Fruit fly (Drosophila melanogaster): ENCODE data around the gene mRpS18A.
A peak's percentile ranks its signal among the peaks of the same experiment; 100 is the strongest.

Gene mRpS18A

dm6 chr3R:8524277-8524676, 38.1 kb downstream of the mRpS18A start:
- TF ChIP-seq Eip93F (GFP tag; optimal IDR thresholded peaks at IDR 0.05) (no peak), CG6854 (GFP tag; optimal IDR thresholded peaks at IDR 0.05) (no peak), Hr38 (GFP tag; optimal IDR thresholded peaks at IDR 0.05) (no peak), CG4318 (GFP tag; optimal IDR thresholded peaks at IDR 0.05) (no peak), CG11902 (GFP tag; optimal IDR thresholded peaks at IDR 0.05) (no peak), CG16779 (tag; optimal IDR thresholded peaks at IDR 0.05) (no peak), CG11294 (GFP tag; IDR thresholded peaks at IDR 0.05) (no peak), Blimp-1 (GFP tag; optimal IDR thresholded peaks at IDR 0.05) (no peak), svp (GFP tag) (peak; percentile 85), Smox (GFP tag; optimal IDR thresholded peaks at IDR 0.05) (no peak), Hr39 (GFP tag; optimal IDR thresholded peaks at IDR 0.05) (peak; percentile 31), esn (GFP tag; optimal IDR thresholded peaks at IDR 0.05) (no peak), lz (GFP tag; optimal IDR thresholded peaks at IDR 0.05) (no peak), fd85E (GFP tag; optimal IDR thresholded peaks at IDR 0.05) (no peak), Lpt (GFP tag; optimal IDR thresholded peaks at IDR 0.05) (no peak), salr (GFP tag; optimal IDR thresholded peaks at IDR 0.05) (no peak), net (GFP tag; optimal IDR thresholded peaks at IDR 0.05) (no peak), CG10631 (GFP tag; optimal IDR thresholded peaks at IDR 0.05) (no peak), topi (GFP tag; optimal IDR thresholded peaks at IDR 0.05) (no peak), fkh (GFP tag; optimal IDR thresholded peaks at IDR 0.05) (no peak), CG34406 (GFP tag; optimal IDR thresholded peaks at IDR 0.05) (no peak), CG31627 (GFP tag; optimal IDR thresholded peaks at IDR 0.05) (peak; percentile 35), Sox14 (GFP tag; optimal IDR thresholded peaks at IDR 0.05) (no peak), fd59A (GFP tag; optimal IDR thresholded peaks at IDR 0.05) (no peak), CG8632 (GFP tag; optimal IDR thresholded peaks at IDR 0.05) (no peak), Eip78C (GFP tag) (no peak), dsx (GFP tag; optimal IDR thresholded peaks at IDR 0.05; ENCODE audit: poor library complexity, severe bottlenecking) (no peak), CG6276 (GFP tag; optimal IDR thresholded peaks at IDR 0.05) (no peak), pdm3 (GFP tag; optimal IDR thresholded peaks at IDR 0.05) (no peak), CG8319 (GFP tag; optimal IDR thresholded peaks at IDR 0.05) (peak; percentile 4), dac (GFP tag; optimal IDR thresholded peaks at IDR 0.05) (no peak), Eip75B (GFP tag; optimal IDR thresholded peaks at IDR 0.05) (no peak)

dm6 chr3R:8523668-8524067, 38.7 kb downstream of the mRpS18A start, which contains the start of gene CG31259:
Gene CG31259 (plus strand): TSS chr3R:8523944.
- peak; percentile 80 for TF ChIP-seq svp (GFP tag)
- TF ChIP-seq CG6808 (GFP tag; optimal IDR thresholded peaks at IDR 0.05), result no peak
- no peak for TF ChIP-seq CG7368 (GFP tag; optimal IDR thresholded peaks at IDR 0.05)

- TF ChIP-seq cyc (GFP tag; optimal IDR thresholded peaks at IDR 0.05) (no peak), Eip93F (GFP tag; optimal IDR thresholded peaks at IDR 0.05) (no peak)
Measured at dm6 chr3R:8521499-8521898, 40.9 kb downstream of the mRpS18A start, which contains the start of gene CG31454. Gene CG31454 (plus strand): TSS chr3R:8521658.

- no peak for TF ChIP-seq Eip75B (GFP tag; optimal IDR thresholded peaks at IDR 0.05)
- TF ChIP-seq svp (GFP tag), result peak; percentile 87
Measured at dm6 chr3R:8520809-8521208, 41.6 kb downstream of the mRpS18A start.

dm6 chr3R:8519157-8519556, 43.2 kb downstream of the mRpS18A start:
- TF ChIP-seq CG10669 (GFP tag; optimal IDR thresholded peaks at IDR 0.05) (no peak), achi (GFP tag; optimal IDR thresholded peaks at IDR 0.05) (no peak), Eip78C (GFP tag) (peak; percentile 7), Lpt (GFP tag; optimal IDR thresholded peaks at IDR 0.05) (no peak), CG8119 (GFP tag; IDR thresholded peaks at IDR 0.05) (no peak), CG6854 (GFP tag; optimal IDR thresholded peaks at IDR 0.05) (peak; percentile 9), svp (GFP tag) (peak; percentile 77), dsx (GFP tag; optimal IDR thresholded peaks at IDR 0.05; ENCODE audit: poor library complexity, severe bottlenecking) (no peak)
